Worm (Caenorhabditis elegans) whole organism, L3 larva: ENCODE data around the gene C45B2.8.

Experiments
- R02D3.7 ChIP-seq: fragments of 150-350 bp; optimal IDR thresholded peaks from 2 replicates; lab custom pipeline; 2014; ENCODE audit warnings: missing biosample characterization, missing genetic modification characterization
- ZK546.5 ChIP-seq: sonication (generic microtip); optimal IDR thresholded peaks from 2 replicates; lab custom pipeline; 2017; ENCODE audit warnings: missing biosample characterization, missing genetic modification characterization
- aly-2 ChIP-seq: fragments of 150-350 bp; optimal IDR thresholded peaks from 2 replicates; lab custom pipeline; 2014; ENCODE audit warnings: missing biosample characterization, missing genetic modification characterization
- ama-1 ChIP-seq: fragments of 150-350 bp; optimal IDR thresholded peaks from 2 replicates; lab custom pipeline; 2018
- ceh-16 ChIP-seq: sonication (generic microtip); optimal IDR thresholded peaks from 2 replicates; lab custom pipeline; 2017; ENCODE audit warnings: missing biosample characterization, missing genetic modification characterization
- ceh-28 ChIP-seq: fragments of 150-350 bp; optimal IDR thresholded peaks from 2 replicates; lab custom pipeline; 2014; ENCODE audit warnings: missing biosample characterization, missing genetic modification reagents, missing genetic modification characterization
- ceh-82 ChIP-seq: fragments of 150-350 bp; optimal IDR thresholded peaks from 2 replicates; lab custom pipeline; 2014; ENCODE audit warnings: missing biosample characterization, missing genetic modification characterization
- ceh-9 ChIP-seq: sonication (generic microtip); optimal IDR thresholded peaks from 2 replicates; lab custom pipeline; 2018; ENCODE audit warnings: missing biosample characterization, missing genetic modification characterization
- daf-12 ChIP-seq: fragments of 150-350 bp; optimal IDR thresholded peaks from 2 replicates; lab custom pipeline; 2014; ENCODE audit warnings: missing biosample characterization, missing genetic modification reagents, missing genetic modification characterization
- egl-27 ChIP-seq: sonication (generic microtip); optimal IDR thresholded peaks from 4 replicates; lab custom pipeline; 2017; ENCODE audit warnings: missing biosample characterization, missing genetic modification reagents, missing genetic modification characterization
- egl-5 ChIP-seq: fragments of 150-350 bp; optimal IDR thresholded peaks from 2 replicates; lab custom pipeline; 2017; ENCODE audit warnings: missing biosample characterization, missing genetic modification reagents, missing genetic modification characterization, inconsistent platforms
- elt-1 ChIP-seq: fragments of 150-350 bp; optimal IDR thresholded peaks from 2 replicates; lab custom pipeline; 2014; ENCODE audit warnings: missing biosample characterization, missing genetic modification characterization
- elt-2 ChIP-seq: sonication (generic microtip); optimal IDR thresholded peaks from 2 replicates; lab custom pipeline; 2016; ENCODE audit warnings: missing genetic modification reagents, mild to moderate bottlenecking, missing genetic modification characterization, missing compliant biosample characterization
- elt-3 ChIP-seq, 3 experiments: fragments of 150-350 bp in 1 of 3; sonication (generic microtip) in 2 of 3; optimal IDR thresholded peaks; 2 replicates in 2 of 3; 4 replicates in 1 of 3; lab custom pipeline; 2014 to 2017; ENCODE audit warnings: missing biosample characterization in 3 of 3, missing genetic modification characterization in 3 of 3
- eor-1 ChIP-seq, 2 experiments: fragments of 150-350 bp; optimal IDR thresholded peaks; 2 replicates each; lab custom pipeline; 2014 to 2018; ENCODE audit warnings: missing biosample characterization in 2 of 2, missing genetic modification characterization in 2 of 2
- fkh-10 ChIP-seq: sonication (generic microtip); optimal IDR thresholded peaks from 2 replicates; lab custom pipeline; 2017; ENCODE audit warnings: missing biosample characterization, missing genetic modification reagents, missing genetic modification characterization
- fkh-2 ChIP-seq: fragments of 150-350 bp; optimal IDR thresholded peaks from 2 replicates; lab custom pipeline; 2014; ENCODE audit warnings: missing biosample characterization, missing genetic modification reagents, missing genetic modification characterization
- fos-1 ChIP-seq: fragments of 150-350 bp; optimal IDR thresholded peaks from 2 replicates; lab custom pipeline; 2014; ENCODE audit warnings: missing biosample characterization, missing genetic modification characterization
- hmg-11 ChIP-seq: sonication (generic microtip); optimal IDR thresholded peaks from 2 replicates; lab custom pipeline; 2016; ENCODE audit warnings: missing genetic modification characterization, missing compliant biosample characterization
- jun-1 ChIP-seq: fragments of 150-350 bp; optimal IDR thresholded peaks from 2 replicates; lab custom pipeline; 2014; ENCODE audit warnings: missing biosample characterization, missing genetic modification reagents, missing genetic modification characterization
- lin-15B ChIP-seq: fragments of 150-350 bp; optimal IDR thresholded peaks from 2 replicates; lab custom pipeline; 2014; ENCODE audit warnings: missing biosample characterization, missing genetic modification characterization
- lin-39 ChIP-seq: fragments of 150-350 bp; optimal IDR thresholded peaks from 2 replicates; lab custom pipeline; 2018; ENCODE audit warnings: missing biosample characterization, missing genetic modification reagents, missing genetic modification characterization
- lsy-12 ChIP-seq: sonication (generic microtip); optimal IDR thresholded peaks from 2 replicates; lab custom pipeline; 2016; ENCODE audit warnings: mild to moderate bottlenecking, missing genetic modification characterization, missing compliant biosample characterization
- mdl-1 ChIP-seq: fragments of 150-350 bp; optimal IDR thresholded peaks from 2 replicates; lab custom pipeline; 2014; ENCODE audit warnings: missing biosample characterization, missing genetic modification characterization
- mml-1 ChIP-seq: fragments of 150-350 bp; sonication (generic microtip); optimal IDR thresholded peaks from 3 replicates; lab custom pipeline; 2014; ENCODE audit warnings: missing biosample characterization, missing genetic modification characterization
- nfya-1 ChIP-seq: sonication (generic microtip); optimal IDR thresholded peaks from 2 replicates; lab custom pipeline; 2017; ENCODE audit warnings: missing genetic modification characterization, mild to moderate bottlenecking, missing compliant biosample characterization, antibody characterized with exemption, moderate library complexity; ENCODE audit not compliant: insufficient read depth
- nhr-11 ChIP-seq: fragments of 150-350 bp; optimal IDR thresholded peaks from 2 replicates; lab custom pipeline; 2014; ENCODE audit warnings: missing biosample characterization, missing genetic modification characterization
- nhr-12 ChIP-seq: fragments of 150-350 bp; optimal IDR thresholded peaks from 2 replicates; lab custom pipeline; 2014; ENCODE audit warnings: missing biosample characterization, missing genetic modification characterization
- nhr-23 ChIP-seq: fragments of 150-350 bp; optimal IDR thresholded peaks from 2 replicates; lab custom pipeline; 2014; ENCODE audit warnings: missing biosample characterization, missing genetic modification reagents, missing genetic modification characterization
- nhr-237 ChIP-seq: fragments of 150-350 bp; optimal IDR thresholded peaks from 2 replicates; lab custom pipeline; 2014; ENCODE audit warnings: missing biosample characterization, missing genetic modification characterization
- nhr-25 ChIP-seq: sonication (generic microtip); optimal IDR thresholded peaks from 2 replicates; lab custom pipeline; 2017; ENCODE audit warnings: missing biosample characterization, missing genetic modification characterization
- nhr-28 ChIP-seq: fragments of 150-350 bp; optimal IDR thresholded peaks from 2 replicates; lab custom pipeline; 2014; ENCODE audit warnings: missing biosample characterization, missing genetic modification characterization
- nhr-43 ChIP-seq: sonication (generic microtip); optimal IDR thresholded peaks from 2 replicates; lab custom pipeline; 2016; ENCODE audit warnings: mild to moderate bottlenecking, missing genetic modification characterization, missing compliant biosample characterization; ENCODE audit not compliant: poor library complexity, severe bottlenecking
- nhr-67 ChIP-seq: fragments of 150-350 bp; optimal IDR thresholded peaks from 2 replicates; lab custom pipeline; 2014; ENCODE audit warnings: missing biosample characterization, missing genetic modification characterization
- nhr-76 ChIP-seq: fragments of 150-350 bp; sonication (generic microtip); optimal IDR thresholded peaks from 5 replicates; lab custom pipeline; 2014; ENCODE audit warnings: missing biosample characterization, missing genetic modification characterization
- nhr-77 ChIP-seq: fragments of 150-350 bp; optimal IDR thresholded peaks from 2 replicates; lab custom pipeline; 2014; ENCODE audit warnings: missing biosample characterization, missing genetic modification characterization
- pha-4 ChIP-seq: fragments of 150-350 bp; optimal IDR thresholded peaks from 2 replicates; lab custom pipeline; 2014; ENCODE audit warnings: missing biosample characterization, missing genetic modification reagents, missing genetic modification characterization
- pqm-1 ChIP-seq: fragments of 150-350 bp; optimal IDR thresholded peaks from 2 replicates; lab custom pipeline; 2017; ENCODE audit warnings: missing biosample characterization, missing genetic modification characterization, inconsistent platforms
- sea-2 ChIP-seq: fragments of 150-350 bp; sonication (generic microtip); optimal IDR thresholded peaks from 4 replicates; lab custom pipeline; 2014; ENCODE audit warnings: missing biosample characterization, missing genetic modification reagents, missing genetic modification characterization
- skn-1 ChIP-seq: fragments of 150-350 bp; optimal IDR thresholded peaks from 2 replicates; lab custom pipeline; 2014; ENCODE audit warnings: missing biosample characterization, missing genetic modification characterization
- snpc-4 ChIP-seq: fragments of 150-350 bp; optimal IDR thresholded peaks from 2 replicates; lab custom pipeline; 2014; ENCODE audit warnings: missing biosample characterization, missing genetic modification characterization
- tbx-2 ChIP-seq: sonication (generic microtip); optimal IDR thresholded peaks from 2 replicates; lab custom pipeline; 2016; ENCODE audit warnings: mild to moderate bottlenecking, missing genetic modification characterization, missing compliant biosample characterization
- unc-39 ChIP-seq: sonication (generic microtip); optimal IDR thresholded peaks from 4 replicates; lab custom pipeline; 2017; ENCODE audit warnings: missing biosample characterization, missing genetic modification characterization
- unc-62 ChIP-seq: fragments of 150-350 bp; sonication (generic microtip); optimal IDR thresholded peaks from 4 replicates; lab custom pipeline; 2014; ENCODE audit warnings: missing biosample characterization, missing genetic modification reagents, missing genetic modification characterization
- zag-1 ChIP-seq: fragments of 150-350 bp; optimal IDR thresholded peaks from 2 replicates; lab custom pipeline; 2014; ENCODE audit warnings: missing biosample characterization, missing genetic modification characterization
- ztf-11 ChIP-seq: fragments of 150-350 bp; optimal IDR thresholded peaks from 2 replicates; lab custom pipeline; 2014; ENCODE audit warnings: missing biosample characterization, missing genetic modification characterization
- ztf-4 ChIP-seq: fragments of 150-350 bp; optimal IDR thresholded peaks from 2 replicates; lab custom pipeline; 2014; ENCODE audit warnings: missing biosample characterization, missing genetic modification characterization

The C45B2.8 gene

ce11 chrX:6092533-6092932, 4.8 kb downstream of the C45B2.8 start:
- TF ChIP-seq hmg-11 (tag; lab: Kevin White, UChicago) (no peak), nhr-43 (peak; percentile 27), nhr-25 (tag; lab: Kevin White, UChicago) (peak; percentile 51), nhr-23 (tag; lab: Kevin White, UChicago) (peak; percentile 88), elt-1 (peak; percentile 95)

- TF ChIP-seq pqm-1 (peak; percentile 15), pha-4 (peak; percentile 26), ztf-11 (tag; lab: Kevin White, UChicago) (no peak), nfya-1 (tag; lab: Kevin White, UChicago) (peak; percentile 62), lin-15B (tag; lab: Kevin White, UChicago) (peak; percentile 14), skn-1 (peak; percentile 29), elt-2 (tag; lab: Kevin White, UChicago) (peak; percentile 46), elt-1 (no peak), ceh-28 (tag; lab: Kevin White, UChicago) (no peak), fkh-2 (no peak), unc-39 (tag; lab: Kevin White, UChicago) (no peak), aly-2 (tag; lab: Kevin White, UChicago) (no peak)
Observed at ce11 chrX:6093046-6093445, 5.3 kb downstream of the C45B2.8 start, which contains the start of gene C15H9.5. TSS of gene C15H9.5 (plus strand) at chrX:6093300.

- no peak for TF ChIP-seq aly-2 (tag; lab: Kevin White, UChicago)
- TF ChIP-seq egl-27 (tag; lab: Kevin White, UChicago), result peak; percentile 27
- TF ChIP-seq ceh-16 (tag; lab: Kevin White, UChicago), result no peak
- TF ChIP-seq lsy-12, result peak; percentile 69
- peak; percentile 76 for TF ChIP-seq lin-39 (tag; lab: Kevin White, UChicago)
- TF ChIP-seq nhr-67 (tag; lab: Kevin White, UChicago), result no peak
- TF ChIP-seq sea-2, result peak; percentile 27
- TF ChIP-seq nhr-76 (tag; lab: Kevin White, UChicago), result no peak
- no peak for TF ChIP-seq elt-1
- TF ChIP-seq lin-15B (tag; lab: Kevin White, UChicago), result no peak
- TF ChIP-seq mdl-1 (tag; lab: Kevin White, UChicago), result no peak
- TF ChIP-seq zag-1 (tag; lab: Kevin White, UChicago), result no peak
- no peak for TF ChIP-seq fkh-2
- TF ChIP-seq skn-1, result no peak
- TF ChIP-seq ceh-82, result no peak
- TF ChIP-seq unc-39 (tag; lab: Kevin White, UChicago), result no peak
- TF ChIP-seq eor-1 (tag; optimal IDR thresholded peaks at IDR 0.05; lab: Kevin White, UChicago), result no peak
- TF ChIP-seq daf-12 (tag; lab: Kevin White, UChicago), result no peak
- TF ChIP-seq jun-1 (tag; lab: Kevin White, UChicago), result no peak
- no peak for TF ChIP-seq nhr-28 (tag; lab: Kevin White, UChicago)
- peak; percentile 82 for TF ChIP-seq hmg-11 (tag; lab: Kevin White, UChicago)
- TF ChIP-seq ZK546.5 (tag; lab: Kevin White, UChicago), result no peak
- TF ChIP-seq elt-3 (tag; optimal IDR thresholded peaks at IDR 0.05; lab: Kevin White, UChicago), result no peak
- TF ChIP-seq unc-62 (GFP tag; lab: Kevin White, UChicago), result no peak
- no peak for TF ChIP-seq nhr-25 (tag; lab: Kevin White, UChicago)
- TF ChIP-seq ztf-11 (tag; lab: Kevin White, UChicago), result no peak
- no peak for TF ChIP-seq snpc-4 (tag; lab: Kevin White, UChicago)
- TF ChIP-seq fkh-10, result no peak
- no peak for TF ChIP-seq pqm-1
- TF ChIP-seq nhr-237 (tag; lab: Kevin White, UChicago), result no peak
- peak; percentile 1 for TF ChIP-seq pha-4
- TF ChIP-seq nhr-77 (tag; lab: Kevin White, UChicago), result no peak
- no peak for TF ChIP-seq nhr-43
- no peak for TF ChIP-seq R02D3.7 (tag; lab: Kevin White, UChicago)
- TF ChIP-seq ceh-28 (tag; lab: Kevin White, UChicago), result peak; percentile 40
- TF ChIP-seq nhr-23 (tag; lab: Kevin White, UChicago), result no peak
- TF ChIP-seq ceh-9, result no peak
- no peak for TF ChIP-seq tbx-2 (tag; lab: Kevin White, UChicago)
- no peak for TF ChIP-seq mml-1 (tag; lab: Kevin White, UChicago)
- no peak for TF ChIP-seq nhr-12 (tag; lab: Kevin White, UChicago)
- TF ChIP-seq egl-5 (tag; lab: Kevin White, UChicago), result peak; percentile 63
- TF ChIP-seq nfya-1 (tag; lab: Kevin White, UChicago), result peak; percentile 69
- no peak for TF ChIP-seq fos-1 (tag; lab: Kevin White, UChicago)
- no peak for TF ChIP-seq ztf-4 (tag; lab: Kevin White, UChicago)
- TF ChIP-seq elt-2 (tag; lab: Kevin White, UChicago), result no peak
- no peak for TF ChIP-seq ama-1 (lab: Kevin White, UChicago)
- TF ChIP-seq nhr-11, result no peak
- TF ChIP-seq, all 47 proteins: peak for 9
Observed at ce11 chrX:6097551-6097950, 9.8 kb downstream of the C45B2.8 start, which contains the start of gene C15H9.4. TSS of gene C15H9.4 (plus strand) at chrX:6097643.
